Worm (Caenorhabditis elegans) whole organism, dauer: Measurements from ENCODE around the gene fzo-1.
"Not testable (repeated sequence)": the region's sequence is repeated elsewhere in the genome, so short reads cannot be mapped to it uniquely, and the experiment has no call there.

ENCODE experiments used
- unc-62 ChIP-seq: sonication (generic microtip); optimal IDR thresholded peaks from 2 replicates; lab custom pipeline; 2017; ENCODE audit warnings: missing biosample characterization, missing genetic modification reagents, missing genetic modification characterization

Gene fzo-1

DNA sequence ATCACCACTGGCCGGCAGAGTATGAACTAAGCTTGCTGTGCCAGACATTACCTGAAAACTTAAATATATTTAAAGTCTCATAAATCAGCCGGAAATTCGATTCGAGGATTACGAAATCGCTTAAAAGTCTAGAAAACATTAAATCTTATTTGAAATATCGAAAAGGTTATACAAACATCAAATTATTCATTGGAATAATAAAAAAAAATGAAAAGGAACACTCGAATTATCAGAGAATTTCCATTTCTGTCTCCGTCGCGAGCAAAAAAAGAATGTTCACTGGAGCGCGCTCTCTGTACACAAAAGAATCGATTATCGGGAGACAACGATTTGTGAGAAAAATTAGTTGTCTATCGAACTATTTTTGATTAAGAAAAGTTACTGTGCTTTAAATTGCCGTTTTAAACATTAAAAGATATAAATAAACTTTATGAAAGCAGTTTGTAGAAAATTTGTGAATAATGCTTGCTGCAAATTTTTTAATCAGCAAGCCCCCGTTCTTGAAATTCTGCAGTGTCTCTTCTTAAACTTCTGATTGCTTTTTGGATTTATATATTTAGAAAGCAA is at the start of gene fzo-1:
Gene fzo-1, minus strand, starts transcription at position 51 of the 567 bp plus-strand sequence.
- TF ChIP-seq unc-62 (GFP tag; lab: Kevin White, UChicago): no peak

DNA sequence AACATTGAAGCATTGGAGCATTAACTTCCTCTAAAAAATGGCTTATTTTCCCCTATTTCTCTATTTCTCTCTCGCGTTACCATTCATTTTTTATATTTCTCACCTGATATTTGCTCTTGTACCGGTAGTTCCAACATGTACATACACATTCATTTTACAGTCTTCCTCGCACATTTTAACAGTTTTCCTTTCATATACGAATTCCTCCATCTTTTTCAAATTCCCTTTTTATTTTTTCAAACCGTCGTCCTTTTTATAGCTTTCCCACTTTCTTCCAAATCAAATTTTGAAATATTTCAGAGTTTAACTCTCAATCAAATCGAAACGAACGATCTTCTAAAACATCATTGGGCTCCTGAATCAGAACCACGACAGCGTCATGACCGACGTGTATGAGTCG is 48.2 kb upstream of the fzo-1 start, which contains the start of gene rfip-1:
Gene rfip-1, plus strand, starts transcription at position 301 of the 400 bp plus-strand sequence.
- TF ChIP-seq unc-62 (GFP tag; lab: Kevin White, UChicago): no peak

DNA sequence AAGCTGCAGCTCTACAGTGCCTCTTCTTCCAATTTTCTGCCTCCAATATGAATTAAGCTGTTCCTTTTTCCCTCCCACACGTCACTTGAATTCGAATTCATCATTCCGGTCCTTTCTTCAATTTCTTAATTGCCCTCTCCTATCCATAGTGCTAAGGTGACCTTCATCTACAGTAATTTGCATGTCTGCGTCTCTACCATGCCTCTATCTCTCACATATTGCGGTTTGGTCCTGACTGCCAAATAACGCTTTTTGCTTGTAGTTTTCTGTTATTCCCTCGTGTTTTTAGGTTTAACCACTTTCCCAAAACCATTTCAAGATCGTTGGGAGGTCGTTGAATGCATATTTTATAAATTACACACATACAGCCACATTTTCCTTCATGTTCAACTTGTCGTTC is 44.7 kb upstream of the fzo-1 start:
- no peak for TF ChIP-seq unc-62 (GFP tag; lab: Kevin White, UChicago)

DNA sequence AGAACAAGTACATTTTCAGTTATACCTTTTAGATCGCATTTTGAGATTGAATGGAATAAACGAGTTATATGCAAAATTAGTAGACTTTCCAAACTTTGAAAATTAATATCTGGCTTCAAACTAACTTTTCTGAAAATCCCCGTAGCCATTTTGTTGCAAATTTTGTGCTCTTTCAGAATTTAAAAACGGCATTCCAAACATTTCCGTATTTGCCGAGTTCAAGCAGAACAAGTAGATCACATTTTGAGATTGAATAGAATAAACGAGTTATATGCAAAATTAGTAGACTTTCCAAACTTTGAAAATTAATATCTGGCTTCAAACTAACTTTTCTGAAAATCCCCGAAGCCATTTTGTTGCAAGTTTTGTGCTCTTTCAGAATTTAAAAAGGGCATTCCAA is 40.5 kb upstream of the fzo-1 start, which contains the start of gene F55C12.2:
Gene F55C12.2, plus strand, starts transcription at position 301 of the 400 bp plus-strand sequence.
- TF ChIP-seq unc-62 (GFP tag; lab: Kevin White, UChicago): not testable (repeated sequence)

DNA sequence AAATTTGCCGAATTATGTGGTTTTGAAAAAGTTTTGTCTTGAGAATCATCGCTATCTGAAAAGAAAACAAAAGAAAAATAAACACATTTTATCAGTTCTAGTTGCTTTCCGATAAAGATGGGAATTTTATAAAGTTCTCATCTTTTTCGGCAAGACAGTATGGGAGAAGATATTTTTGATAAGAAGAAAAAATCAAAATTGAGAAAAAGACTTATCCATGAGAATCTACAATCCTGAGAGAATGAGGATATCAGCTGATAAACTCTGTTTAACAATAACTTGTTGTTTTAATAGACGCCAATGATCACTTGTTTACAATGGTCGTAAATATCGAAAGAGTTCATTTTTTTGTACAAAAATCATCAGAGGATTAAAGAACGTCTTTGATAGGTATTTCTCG is 40.0 kb upstream of the fzo-1 start, which contains the start of gene F55C12.6:
Gene F55C12.6, minus strand, starts transcription at position 101 of the 400 bp plus-strand sequence.
- TF ChIP-seq unc-62 (GFP tag; lab: Kevin White, UChicago): no peak

DNA sequence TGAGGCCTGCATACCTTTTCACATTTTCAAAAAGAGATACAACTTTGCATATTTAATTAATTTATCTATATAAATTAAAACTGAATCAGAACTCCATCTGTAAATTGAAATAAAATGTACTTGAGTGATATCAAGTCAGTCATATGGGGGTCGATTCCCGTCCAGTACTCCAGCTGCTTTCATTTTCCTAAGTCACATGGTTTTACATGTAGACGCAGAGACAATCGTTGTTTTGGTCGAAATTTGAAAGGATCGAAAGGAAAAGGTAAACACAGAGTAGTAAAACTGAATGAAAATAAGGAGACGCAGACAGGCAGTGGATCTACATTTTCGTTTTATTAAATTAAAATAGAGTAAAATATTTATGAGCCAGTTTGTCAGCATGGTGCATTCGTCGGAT is 38.1 kb upstream of the fzo-1 start:
- TF ChIP-seq unc-62 (GFP tag; lab: Kevin White, UChicago): no peak

DNA sequence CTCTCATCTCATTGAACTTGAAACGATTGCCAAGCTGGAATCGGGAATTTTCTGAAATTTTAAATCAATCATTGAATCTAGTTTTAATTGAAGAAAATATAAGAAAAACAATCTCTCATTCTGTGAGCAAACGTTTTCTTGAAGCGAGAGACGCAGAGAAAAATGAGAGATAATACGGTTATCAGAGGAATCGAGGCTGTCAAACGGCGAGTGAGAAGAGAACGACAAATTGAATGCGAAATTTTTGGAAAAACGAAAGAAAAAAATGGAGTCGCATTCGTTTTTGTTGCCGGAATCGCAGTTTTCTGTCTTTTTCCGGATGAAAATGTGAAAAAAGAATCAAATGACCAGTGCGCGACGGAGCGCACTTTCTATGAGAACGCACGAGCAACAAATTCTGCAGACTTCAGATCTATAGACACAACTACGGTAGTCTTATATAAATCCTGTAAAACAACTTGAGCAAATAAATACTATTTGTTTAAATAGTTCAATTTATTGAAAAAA is 37.6 kb upstream of the fzo-1 start, which contains the start of gene tex-2:
Gene tex-2, minus strand, starts transcription at position 51 of the 507 bp plus-strand sequence.
- TF ChIP-seq unc-62 (GFP tag; lab: Kevin White, UChicago): no peak

DNA sequence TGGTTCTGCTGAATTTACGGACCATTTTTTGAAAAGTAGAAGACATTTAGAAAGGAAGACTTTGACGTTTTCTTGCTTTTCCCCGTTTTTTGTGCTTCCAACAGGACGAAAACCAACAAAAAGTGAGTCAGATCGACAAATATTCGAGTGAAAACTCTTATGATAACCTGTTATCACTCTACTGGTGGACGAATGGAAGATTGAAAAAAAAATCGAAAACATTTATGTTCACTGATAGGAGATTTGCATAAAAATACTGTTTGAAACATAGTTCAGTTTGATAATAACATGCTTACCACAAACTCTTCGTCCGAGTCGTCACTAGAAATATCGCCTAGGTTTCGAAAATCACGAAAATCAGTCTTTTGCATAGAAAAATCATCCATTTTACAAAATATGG is 36.4 kb upstream of the fzo-1 start:
- no peak for TF ChIP-seq unc-62 (GFP tag; lab: Kevin White, UChicago)

DNA sequence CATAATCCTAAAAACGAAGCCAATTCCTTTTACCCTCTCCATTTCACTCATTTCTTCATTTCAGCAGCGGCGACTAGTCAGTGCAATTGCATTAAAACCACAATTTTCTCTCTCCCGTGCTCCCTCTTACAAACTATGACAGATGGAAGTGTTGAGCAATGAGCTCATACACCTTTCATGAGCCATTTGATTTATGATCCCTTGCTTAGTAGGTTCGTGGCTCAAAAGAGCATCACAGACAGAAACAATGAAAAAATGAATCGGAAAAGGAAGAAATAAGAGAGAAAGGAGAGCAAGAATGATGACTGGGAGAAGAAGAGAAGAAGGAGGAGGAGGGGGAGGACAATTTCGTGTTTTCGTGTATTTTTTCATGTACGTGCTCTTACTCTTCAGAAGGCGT is 35.5 kb upstream of the fzo-1 start:
- TF ChIP-seq unc-62 (GFP tag; lab: Kevin White, UChicago): no peak

DNA sequence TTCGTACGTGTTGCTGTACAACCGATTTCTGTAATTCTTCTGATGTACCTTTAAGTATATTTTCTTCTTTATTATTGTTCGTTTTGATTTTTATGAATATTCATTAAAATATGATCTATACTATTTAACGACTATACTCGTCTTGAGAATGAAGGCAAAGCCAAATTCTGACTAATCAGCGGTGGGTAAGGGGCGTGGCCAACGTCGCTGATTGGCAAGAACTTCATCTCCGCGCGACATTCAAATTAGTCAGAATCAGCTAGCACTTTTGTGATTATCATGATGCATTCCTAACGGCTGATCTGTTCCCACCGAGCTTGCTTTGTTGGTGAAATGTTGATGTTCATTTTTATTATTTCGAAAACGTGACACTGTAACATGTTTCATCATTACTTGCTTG is 30.9 kb upstream of the fzo-1 start:
- TF ChIP-seq unc-62 (GFP tag; lab: Kevin White, UChicago): no peak

DNA sequence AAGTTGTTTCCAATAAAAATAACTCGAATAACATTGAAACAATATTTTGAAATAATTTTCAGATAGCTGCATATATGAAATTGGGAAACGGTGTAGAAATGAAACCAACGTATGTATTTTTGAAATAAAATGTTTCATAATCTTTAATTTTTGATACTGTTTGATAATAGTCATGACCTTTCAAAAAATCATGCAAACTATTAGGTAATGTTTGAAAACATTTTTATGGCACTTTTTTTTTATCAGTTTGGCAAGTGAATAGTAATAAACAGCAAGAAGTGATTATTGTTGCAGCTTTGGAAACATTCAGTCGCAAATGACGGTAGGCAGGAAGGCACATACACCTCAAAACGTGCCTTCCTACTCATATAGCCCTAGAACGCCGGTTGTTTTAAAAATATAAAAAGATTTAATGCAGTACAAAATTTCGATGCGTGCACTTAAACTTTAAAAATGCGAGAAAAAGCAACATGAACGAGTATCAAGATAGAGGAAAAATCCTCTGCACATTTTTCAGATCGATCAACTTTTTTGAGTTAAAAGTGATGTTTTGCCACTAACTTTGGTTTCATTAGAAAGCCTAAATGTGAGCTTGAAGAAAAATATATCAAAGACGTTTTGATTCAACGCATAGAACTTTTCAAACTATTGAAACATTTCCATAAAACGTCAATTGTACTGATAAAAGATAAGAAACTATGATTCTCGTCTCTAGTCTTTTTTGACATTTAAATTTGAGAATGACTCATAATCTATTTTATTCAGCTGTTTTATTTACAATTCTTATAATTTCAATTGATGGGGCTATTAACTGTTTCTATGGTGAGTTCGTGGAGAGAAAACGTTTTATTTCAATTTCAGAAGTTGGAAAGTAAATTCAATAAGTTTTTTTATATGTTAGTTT is 29.7 kb upstream of the fzo-1 start, which contains the start of gene F55C12.19:
Gene F55C12.19, plus strand, starts transcription at position 735 of the 904 bp plus-strand sequence.
- TF ChIP-seq unc-62 (GFP tag; lab: Kevin White, UChicago): no peak

DNA sequence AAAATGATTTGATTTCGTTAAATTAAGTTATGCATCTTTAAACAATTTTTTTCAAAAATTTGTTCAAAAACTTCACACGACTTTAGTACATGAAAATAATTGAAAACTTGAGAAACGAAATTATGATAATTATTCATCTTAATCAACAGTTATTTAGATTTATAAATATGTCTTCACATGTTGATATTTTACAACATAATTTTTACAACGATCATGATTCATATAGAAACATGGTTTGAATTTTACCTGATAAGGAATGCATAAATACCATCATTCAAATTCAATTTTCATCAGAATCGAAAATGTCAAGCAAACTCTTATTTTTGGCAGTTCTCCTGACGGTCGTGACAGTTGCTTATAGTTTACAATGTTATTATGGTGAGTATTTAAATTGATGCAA is 27.9 kb upstream of the fzo-1 start, which contains the start of gene tag-234:
Gene tag-234, plus strand, starts transcription at position 301 of the 400 bp plus-strand sequence.
- TF ChIP-seq unc-62 (GFP tag; lab: Kevin White, UChicago): no peak

DNA sequence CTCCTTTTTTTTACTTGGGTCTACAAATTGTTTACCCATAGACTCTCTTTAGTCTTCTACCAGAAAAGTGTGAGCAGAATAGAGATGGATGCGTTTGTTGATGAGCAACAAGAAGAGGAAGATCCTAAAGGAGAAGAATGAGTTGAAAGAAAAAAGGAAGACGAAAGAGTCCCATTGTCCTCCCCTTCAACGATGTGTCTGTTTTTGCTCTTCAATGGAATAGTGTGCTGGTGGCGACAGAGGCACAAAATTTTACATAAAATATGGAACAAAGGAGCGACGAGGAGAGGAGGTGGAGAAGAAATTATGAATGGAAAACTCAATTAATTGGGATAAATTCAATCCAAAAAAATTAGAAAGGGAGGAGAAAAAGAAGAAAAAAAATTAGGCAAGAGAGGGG is 24.6 kb upstream of the fzo-1 start:
- TF ChIP-seq unc-62 (GFP tag; lab: Kevin White, UChicago): no peak

DNA sequence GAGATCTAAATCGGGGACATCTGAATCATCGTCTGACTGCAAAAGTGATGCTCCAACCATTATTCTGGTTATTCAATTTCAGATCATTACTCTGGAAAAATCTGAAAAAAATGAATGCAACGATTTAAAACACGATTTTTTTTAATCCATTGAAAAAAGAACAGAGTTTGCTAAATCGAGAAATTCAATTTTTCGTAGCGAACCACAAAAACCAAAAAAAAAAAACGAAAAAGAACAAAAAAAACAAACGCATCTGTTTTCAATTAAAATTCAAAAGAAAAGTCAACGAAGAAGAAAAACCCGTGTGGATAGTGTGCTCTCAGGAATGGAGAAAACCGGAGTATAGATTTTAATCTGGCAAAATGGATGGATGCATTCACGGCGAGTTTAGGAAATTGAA is 22.3 kb upstream of the fzo-1 start, which contains the start of gene F55C12.4:
Gene F55C12.4, minus strand, starts transcription at position 101 of the 400 bp plus-strand sequence.
- no peak for TF ChIP-seq unc-62 (GFP tag; lab: Kevin White, UChicago)

DNA sequence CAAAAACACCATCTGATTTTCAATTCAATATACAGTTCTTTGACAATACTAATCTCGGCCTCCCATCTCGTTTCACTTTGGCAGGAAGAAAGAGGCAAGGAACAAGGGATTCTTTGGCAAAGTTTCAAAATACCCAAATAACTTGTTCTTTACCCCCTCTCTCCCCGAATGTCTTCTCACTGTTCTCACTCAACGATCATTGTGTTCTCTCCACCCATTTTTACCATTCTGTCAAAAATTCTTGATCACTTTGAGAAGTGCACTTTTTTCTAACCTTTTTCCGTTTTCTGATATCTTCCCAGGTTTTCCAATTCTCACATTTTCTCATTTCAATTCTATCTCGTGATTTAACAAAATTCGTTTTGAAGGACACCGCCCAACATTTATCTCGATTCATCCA is 18.1 kb upstream of the fzo-1 start, which contains the start of gene H41C03.1:
Gene H41C03.1, plus strand, starts transcription at position 301 of the 400 bp plus-strand sequence.
- TF ChIP-seq unc-62 (GFP tag; lab: Kevin White, UChicago): no peak

DNA sequence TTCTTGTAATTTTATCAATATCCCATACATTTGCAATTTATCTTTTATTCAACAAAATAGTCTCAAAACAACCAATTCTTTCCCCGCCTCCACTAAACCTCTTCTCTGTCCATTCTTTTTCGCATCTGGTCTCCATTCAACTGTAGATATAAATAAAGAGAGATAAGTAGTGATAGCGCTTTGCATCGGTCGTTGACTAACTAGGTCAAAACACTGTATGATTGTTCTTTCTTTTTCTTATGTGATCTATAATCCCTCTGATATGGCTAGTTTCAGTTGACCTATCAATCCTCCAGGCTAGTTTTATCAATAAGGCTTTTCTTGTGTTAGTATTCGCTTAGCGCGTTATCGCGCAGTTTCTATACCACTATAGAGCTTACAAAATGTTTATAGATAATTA is 17.3 kb upstream of the fzo-1 start:
- no peak for TF ChIP-seq unc-62 (GFP tag; lab: Kevin White, UChicago)
